Worm (Caenorhabditis elegans): ENCODE measurements around the gene cyp-25A6.
"Not testable (repeated sequence)": the region's sequence is repeated elsewhere in the genome, so short reads cannot be mapped to it uniquely, and the experiment has no call there.

Gene cyp-25A6

DNA sequence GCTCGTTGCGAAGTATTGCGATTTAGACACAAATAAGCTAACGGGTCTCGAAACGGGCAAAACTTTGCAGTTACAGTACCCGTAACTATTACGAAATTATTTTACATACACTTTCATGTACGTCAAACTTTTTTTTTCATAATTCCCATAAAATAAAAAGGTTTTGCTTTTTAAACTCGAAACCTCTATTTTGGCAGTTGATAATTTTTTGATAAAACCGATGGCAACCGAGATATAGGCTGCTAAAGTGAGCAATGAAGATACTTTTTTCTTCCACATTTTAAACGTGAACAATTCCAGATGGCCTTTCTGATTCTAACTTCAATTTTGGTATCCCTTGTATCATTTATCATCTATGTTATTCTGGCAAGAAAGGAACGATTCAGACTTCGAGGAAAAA lies at the start of gene cyp-25A6:
Gene cyp-25A6, plus strand, starts transcription at position 301 of the 400 bp plus-strand sequence.
- not testable (repeated sequence) for TF ChIP-seq nhr-11, nhr-23, unc-39 (tag; optimal IDR thresholded peaks at IDR 0.05)

DNA sequence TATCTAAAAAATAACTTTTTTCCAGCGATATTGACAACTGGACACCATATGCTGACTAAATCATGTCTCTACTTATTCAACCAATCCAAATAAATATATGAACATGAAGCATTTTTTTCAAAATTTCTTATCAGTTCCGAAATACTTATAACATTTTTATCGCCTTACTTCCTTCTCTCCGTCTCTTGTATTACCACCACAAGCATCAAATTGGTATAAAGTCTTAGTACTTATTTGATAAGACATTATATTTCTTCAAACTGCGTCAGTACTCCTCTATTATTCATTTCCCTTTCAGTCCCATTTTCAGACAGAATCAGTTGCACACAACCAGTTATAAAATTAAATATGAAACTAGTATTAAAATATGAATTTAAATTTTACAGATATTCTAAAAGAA lies 49.4 kb upstream of the cyp-25A6 start:
- TF ChIP-seq lsy-12 (tag; optimal IDR thresholded peaks at IDR 0.05) (no peak), fos-1 (tag; optimal IDR thresholded peaks at IDR 0.05) (no peak), pha-4 (tag; optimal IDR thresholded peaks at IDR 0.05) (peak; percentile 42), nhr-25 (tag; optimal IDR thresholded peaks at IDR 0.05) (no peak), nhr-28 (tag; optimal IDR thresholded peaks at IDR 0.05) (no peak), nhr-12 (tag; optimal IDR thresholded peaks at IDR 0.05) (no peak), elt-2 (tag; optimal IDR thresholded peaks at IDR 0.05) (peak; percentile 93), unc-39 (tag; optimal IDR thresholded peaks at IDR 0.05) (no peak), ceh-16 (tag; optimal IDR thresholded peaks at IDR 0.05) (no peak), nhr-77 (tag; optimal IDR thresholded peaks at IDR 0.05) (no peak), nfya-1 (tag; optimal IDR thresholded peaks at IDR 0.05; ENCODE audit: insufficient read depth) (no peak), jun-1 (tag; optimal IDR thresholded peaks at IDR 0.05) (peak; percentile 53), daf-12 (tag; optimal IDR thresholded peaks at IDR 0.05) (no peak), unc-62 (GFP tag; optimal IDR thresholded peaks at IDR 0.05) (no peak), pqm-1 (tag; optimal IDR thresholded peaks at IDR 0.05) (peak; percentile 83), snpc-4 (tag; optimal IDR thresholded peaks at IDR 0.05) (no peak), R02D3.7 (tag; optimal IDR thresholded peaks at IDR 0.05) (no peak), elt-1 (tag; optimal IDR thresholded peaks at IDR 0.05) (no peak), fkh-2 (tag; optimal IDR thresholded peaks at IDR 0.05) (no peak), mdl-1 (tag; optimal IDR thresholded peaks at IDR 0.05) (no peak), nhr-11 (tag; optimal IDR thresholded peaks at IDR 0.05) (no peak), lin-39 (tag; optimal IDR thresholded peaks at IDR 0.05) (no peak), ceh-82 (tag; optimal IDR thresholded peaks at IDR 0.05) (no peak), mml-1 (tag; optimal IDR thresholded peaks at IDR 0.05) (no peak), eor-1 (tag; optimal IDR thresholded peaks at IDR 0.05) (no peak)

DNA sequence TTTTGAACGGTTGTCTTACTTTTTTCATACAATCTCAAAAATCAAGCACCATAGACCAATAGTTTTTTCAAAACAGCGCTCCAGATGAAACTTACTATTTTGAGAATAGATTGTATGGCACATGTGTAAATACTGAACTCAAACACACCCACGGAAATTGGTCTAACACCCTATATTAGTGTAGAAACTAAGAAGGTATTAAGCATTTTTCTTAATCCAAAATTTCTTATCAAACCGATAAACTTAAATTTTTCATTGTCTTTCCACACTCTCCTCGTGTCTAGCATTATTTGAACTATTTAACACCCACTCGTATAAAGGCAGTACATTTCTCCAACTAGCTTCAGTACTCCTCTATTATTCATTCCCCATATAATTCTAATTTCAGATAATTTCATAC lies 47.1 kb upstream of the cyp-25A6 start:
- TF ChIP-seq lin-15B (tag; optimal IDR thresholded peaks at IDR 0.05) (no peak), elt-2 (tag; optimal IDR thresholded peaks at IDR 0.05) (peak; percentile 51)

DNA sequence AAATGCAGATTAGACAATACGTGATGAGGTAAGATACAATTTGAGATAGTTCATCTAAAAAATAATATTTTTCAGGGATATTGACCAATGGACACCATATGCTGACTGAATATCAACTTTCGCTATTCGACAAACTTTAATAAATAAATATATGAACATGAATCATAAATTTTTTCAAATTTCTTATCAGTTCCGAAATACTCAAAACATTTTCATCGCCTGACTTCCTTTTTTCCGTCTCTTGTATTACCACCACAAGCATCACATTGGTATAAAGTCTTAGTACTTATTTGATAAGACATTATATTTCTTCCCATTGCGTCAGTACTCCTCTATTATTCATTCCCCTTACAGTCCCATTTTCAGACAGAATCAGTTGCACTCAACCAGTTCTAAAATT lies 45.1 kb upstream of the cyp-25A6 start, which contains the start of the genes K08D10.10 and R07C12.1:
Gene K08D10.10, plus strand, starts transcription at position 93 of the 400 bp plus-strand sequence.
Gene R07C12.1, plus strand, starts transcription at position 314 of the 400 bp plus-strand sequence.
- TF ChIP-seq jun-1 (tag; optimal IDR thresholded peaks at IDR 0.05): peak; percentile 10
- TF ChIP-seq nhr-11 (tag; optimal IDR thresholded peaks at IDR 0.05): no peak
- TF ChIP-seq elt-2 (tag; optimal IDR thresholded peaks at IDR 0.05): peak; percentile 74

DNA sequence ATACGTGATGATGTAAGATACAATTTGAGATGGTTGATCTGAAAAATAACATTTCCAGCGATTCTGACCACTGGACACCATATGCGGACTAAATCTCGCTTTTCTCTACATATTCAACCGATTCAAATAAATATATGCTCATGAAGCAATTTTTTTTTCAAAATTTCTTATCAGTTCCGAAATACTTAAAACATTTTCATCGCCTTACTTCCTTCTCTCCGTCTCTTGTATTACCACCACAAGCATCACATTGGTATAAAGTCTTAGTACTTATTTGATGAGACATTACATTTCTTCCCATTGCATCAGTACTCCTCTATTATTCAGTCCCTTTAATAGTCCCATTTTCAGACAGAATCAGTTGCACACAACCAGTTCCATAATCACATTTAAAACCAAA lies 42.6 kb upstream of the cyp-25A6 start, which contains the start of gene K08D10.14:
Gene K08D10.14, plus strand, starts transcription at position 301 of the 400 bp plus-strand sequence.
- no peak for TF ChIP-seq zag-1 (tag; optimal IDR thresholded peaks at IDR 0.05)
- TF ChIP-seq elt-2 (tag; optimal IDR thresholded peaks at IDR 0.05): peak; percentile 51

DNA sequence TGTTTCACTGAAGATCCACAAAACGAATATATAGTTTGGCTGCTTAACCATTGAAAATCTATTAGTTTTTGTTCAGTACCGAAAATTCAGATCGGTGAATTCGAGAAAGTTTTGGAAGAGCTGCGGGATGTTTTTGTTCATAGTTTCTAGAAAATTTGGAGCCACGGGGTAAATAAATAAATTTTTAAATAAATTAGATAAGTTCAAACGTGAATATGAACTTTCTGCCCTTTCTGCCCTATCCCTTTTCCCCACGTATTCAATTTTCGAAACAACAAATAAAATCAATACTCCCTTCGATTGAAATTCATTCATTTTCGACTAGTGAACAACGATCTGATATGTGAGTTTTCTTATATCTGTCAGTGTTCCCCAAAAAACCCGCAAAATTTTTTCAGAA lies 35.1 kb upstream of the cyp-25A6 start, which contains the start of gene scrm-5:
Gene scrm-5, plus strand, starts transcription at position 301 of the 400 bp plus-strand sequence.
- no peak for TF ChIP-seq nhr-76 (tag; optimal IDR thresholded peaks at IDR 0.05)
- TF ChIP-seq ceh-82 (tag; optimal IDR thresholded peaks at IDR 0.05): no peak
- no peak for TF ChIP-seq fos-1 (tag; optimal IDR thresholded peaks at IDR 0.05)
- TF ChIP-seq nhr-11 (tag; optimal IDR thresholded peaks at IDR 0.05): no peak
- TF ChIP-seq sea-2 (GFP tag; optimal IDR thresholded peaks at IDR 0.05): no peak
- TF ChIP-seq jun-1 (tag; optimal IDR thresholded peaks at IDR 0.05): no peak
- TF ChIP-seq egl-5 (tag; optimal IDR thresholded peaks at IDR 0.05): no peak
- TF ChIP-seq R02D3.7 (tag; optimal IDR thresholded peaks at IDR 0.05): no peak
- no peak for TF ChIP-seq mdl-1 (tag; optimal IDR thresholded peaks at IDR 0.05)

All from whole organism, L3 larva.